Fruit fly (Drosophila melanogaster) whole organism, wandering third instar larva: ENCODE measurements around the gene emc.

ENCODE experiments used
- Hr78 ChIP-seq: fragments of >200 bp; optimal IDR thresholded peaks from 2 replicates; lab custom pipeline; 2017; ENCODE audit warnings: missing biosample characterization, missing genetic modification characterization
- dl ChIP-seq, 2 experiments: fragments of 175-275, 200-275 bp in 1 of 2; fragments of 200-275 bp in 1 of 2; sonication (Bioruptor generic); optimal IDR thresholded peaks; lab custom pipeline; 2018; ENCODE audit warnings: mild to moderate bottlenecking in 2 of 2, missing biosample characterization in 2 of 2, missing genetic modification characterization in 2 of 2, moderate library complexity in 2 of 2; ENCODE audit not compliant: partially characterized antibody in 2 of 2, insufficient read depth in 1 of 2
- dsf ChIP-seq: sonication (Bioruptor generic); optimal IDR thresholded peaks from 2 replicates; lab custom pipeline; 2016; ENCODE audit warnings: missing biosample characterization, missing genetic modification characterization, borderline replicate concordance

- no peak for TF ChIP-seq dsf (GFP tag; lab: Kevin White, UChicago)
- no peak for TF ChIP-seq dl (GFP tag; optimal IDR thresholded peaks at IDR 0.05; lab: Kevin White, UChicago; ENCODE audit: insufficient read depth in 1 of 2, partially characterized antibody in 2 of 2)
- no peak for TF ChIP-seq Hr78 (GFP tag; lab: Kevin White, UChicago)
Observed at dm6 chr3L:733174-733829, 15.9 kb upstream of the emc start.
